Fruit fly (Drosophila melanogaster) whole organism, adult: ENCODE results near the gene CG45488.

Source experiments
- CG11617 ChIP-seq: fragments of 200-800 bp; sonication (Bioruptor generic); optimal IDR thresholded peaks from 2 replicates; lab custom pipeline; 2017; ENCODE audit warnings: mild to moderate bottlenecking, missing biosample characterization, missing genetic modification reagents, missing genetic modification characterization
- CG12768 ChIP-seq: fragments of 200-800 bp; sonication (Bioruptor generic); optimal IDR thresholded peaks from 2 replicates; lab custom pipeline; 2017; ENCODE audit warnings: missing biosample characterization, missing genetic modification characterization, mild to moderate bottlenecking, moderate library complexity, missing genetic modification reagents
- CG14711 ChIP-seq: fragments of 200-800 bp; sonication (Bioruptor generic); optimal IDR thresholded peaks from 2 replicates; lab custom pipeline; 2018; ENCODE audit warnings: missing biosample characterization, mild to moderate bottlenecking, missing genetic modification characterization, moderate library complexity
- CG1620 ChIP-seq: fragments of 200-800 bp; sonication (Bioruptor generic); optimal IDR thresholded peaks from 2 replicates; lab custom pipeline; 2016; ENCODE audit warnings: missing biosample characterization, missing genetic modification characterization
- CG33017 ChIP-seq: fragments of 200-800 bp; sonication (Bioruptor generic); optimal IDR thresholded peaks from 2 replicates; lab custom pipeline; 2018; ENCODE audit warnings: missing biosample characterization, mild to moderate bottlenecking, missing genetic modification characterization, moderate library complexity
- CG5204 ChIP-seq: fragments of 200-800 bp; sonication (Bioruptor generic); optimal IDR thresholded peaks from 2 replicates; lab custom pipeline; 2016; ENCODE audit warnings: missing biosample characterization, missing genetic modification characterization
- CG7045 ChIP-seq: fragments of 200-800 bp; sonication (Bioruptor generic); optimal IDR thresholded peaks from 2 replicates; lab custom pipeline; 2017; ENCODE audit warnings: missing biosample characterization, mild to moderate bottlenecking, missing genetic modification characterization
- CG7101 ChIP-seq: fragments of 200-800 bp; sonication (Bioruptor generic); optimal IDR thresholded peaks from 2 replicates; lab custom pipeline; 2018; ENCODE audit warnings: missing biosample characterization, mild to moderate bottlenecking, missing genetic modification characterization, moderate library complexity
- Clk ChIP-seq: fragments of 200-800 bp; sonication (Bioruptor generic); optimal IDR thresholded peaks from 2 replicates; lab custom pipeline; 2017; ENCODE audit warnings: missing biosample characterization, missing genetic modification characterization
- Crg-1 ChIP-seq: fragments of 200-800 bp; sonication (Bioruptor generic); optimal IDR thresholded peaks from 2 replicates; lab custom pipeline; 2016; ENCODE audit warnings: missing biosample characterization, missing genetic modification characterization
- Hr96 ChIP-seq: fragments of 200-800 bp; sonication (Bioruptor generic); optimal IDR thresholded peaks from 2 replicates; lab custom pipeline; 2016; ENCODE audit warnings: missing biosample characterization, missing genetic modification characterization
- Mnt ChIP-seq: fragments of 200-800 bp; sonication (Bioruptor generic); optimal IDR thresholded peaks from 2 replicates; lab custom pipeline; 2016; ENCODE audit warnings: missing biosample characterization, mild to moderate bottlenecking, missing genetic modification characterization
- bab1 ChIP-seq: fragments of 200-800 bp; sonication (Bioruptor generic); optimal IDR thresholded peaks from 3 replicates; lab custom pipeline; 2019; ENCODE audit warnings: missing biosample characterization, mild to moderate bottlenecking, missing genetic modification characterization, moderate library complexity
- cic ChIP-seq: fragments of 200-800 bp; sonication (Bioruptor generic); optimal IDR thresholded peaks from 2 replicates; lab custom pipeline; 2017; ENCODE audit warnings: missing biosample characterization, mild to moderate bottlenecking, missing genetic modification characterization, moderate library complexity
- cnc ChIP-seq, 2 experiments: fragments of >200 bp; optimal IDR thresholded peaks; 2 replicates each; lab custom pipeline; 2017
- kay ChIP-seq: fragments of 200-800 bp; sonication (Bioruptor generic); peaks from one replicate; lab custom pipeline; 2016; ENCODE audit warnings: missing biosample characterization, missing genetic modification characterization, borderline replicate concordance
- ovo ChIP-seq: fragments of 200-800 bp; sonication (Bioruptor generic); optimal IDR thresholded peaks from 2 replicates; lab custom pipeline; 2016; ENCODE audit warnings: missing biosample characterization, missing genetic modification characterization
- pad ChIP-seq: fragments of 200-800 bp; sonication (Bioruptor generic); optimal IDR thresholded peaks from 3 replicates; lab custom pipeline; 2017; ENCODE audit warnings: missing biosample characterization, missing genetic modification characterization, mild to moderate bottlenecking, moderate library complexity, missing genetic modification reagents
- tj ChIP-seq: fragments of 200-800 bp; sonication (Bioruptor generic); optimal IDR thresholded peaks from 3 replicates; lab custom pipeline; 2017; ENCODE audit warnings: missing biosample characterization, mild to moderate bottlenecking, missing genetic modification characterization, moderate library complexity
- toe ChIP-seq: fragments of 200-800 bp; sonication (Bioruptor generic); optimal IDR thresholded peaks from 2 replicates; lab custom pipeline; 2016; ENCODE audit warnings: missing biosample characterization, missing genetic modification characterization

Gene CG45488

DNA sequence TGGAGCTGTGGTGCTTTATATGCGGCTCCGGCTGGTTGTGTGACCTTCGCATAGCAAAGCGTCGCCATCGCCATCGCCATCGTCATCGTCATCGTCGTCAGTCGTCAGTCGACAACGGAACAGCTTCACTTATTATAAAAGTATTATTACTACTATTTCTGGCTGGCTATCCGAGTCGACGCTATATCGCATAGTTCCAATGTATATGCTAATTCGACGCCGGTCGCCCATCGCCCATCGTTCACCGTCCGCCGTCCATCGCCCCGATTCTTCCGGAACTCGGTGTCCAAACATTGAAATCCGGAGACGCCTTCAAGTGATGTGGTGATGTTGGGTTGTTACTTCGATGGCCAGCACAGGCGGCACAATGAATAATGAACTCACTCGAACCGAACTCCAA, 28.2 kb downstream of the CG45488 start:
- TF ChIP-seq CG12768: no peak
- TF ChIP-seq kay: no peak
- TF ChIP-seq cic (GFP tag; lab: Kevin White, UChicago): no peak
- no peak for TF ChIP-seq CG7045 (GFP tag; lab: Kevin White, UChicago)
- no peak for TF ChIP-seq toe (GFP tag; lab: Kevin White, UChicago)
- TF ChIP-seq CG11617 (GFP tag; lab: Kevin White, UChicago): no peak
- no peak for TF ChIP-seq CG1620 (GFP tag; lab: Kevin White, UChicago)
- no peak for TF ChIP-seq CG5204 (GFP tag; lab: Kevin White, UChicago)
- no peak for TF ChIP-seq Crg-1 (GFP tag; lab: Kevin White, UChicago)
- TF ChIP-seq bab1 (GFP tag; lab: Kevin White, UChicago): no peak
- TF ChIP-seq Hr96 (GFP tag; lab: Kevin White, UChicago): no peak
- TF ChIP-seq Clk: no peak

DNA sequence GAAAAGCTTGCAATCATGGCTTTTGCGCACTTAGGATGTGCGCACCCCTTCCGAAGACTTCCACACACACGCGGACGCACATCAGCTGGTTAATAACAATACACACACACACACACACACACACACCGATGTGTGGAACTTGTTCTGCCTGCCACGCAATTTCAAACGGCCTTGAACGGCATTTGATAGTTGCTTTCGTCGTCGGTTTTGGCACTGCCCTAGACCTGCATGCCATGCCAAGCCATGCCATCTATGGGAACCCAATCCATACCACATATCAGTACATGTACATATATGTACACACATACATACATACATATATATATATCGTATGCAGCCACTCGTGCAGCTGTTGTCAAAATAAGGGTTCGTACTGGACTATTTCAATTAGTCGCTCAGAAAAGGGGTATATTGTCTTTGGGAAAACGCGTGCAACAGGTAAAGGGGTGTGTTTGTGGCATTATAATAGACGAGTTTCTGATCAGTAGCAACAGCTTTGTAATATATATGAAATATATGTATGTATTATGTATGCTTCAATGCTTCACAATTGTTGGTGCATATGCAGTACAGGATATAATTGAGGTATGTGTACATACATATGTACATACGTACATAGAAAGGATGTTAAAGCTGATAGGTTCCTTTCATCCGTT, 30.1 kb downstream of the CG45488 start, which contains the start of gene amn:
TSS of gene amn (minus strand) at position 51 of the 656 bp plus-strand sequence.
- no peak for TF ChIP-seq kay
- no peak for TF ChIP-seq CG33017 (tag; lab: Kevin White, UChicago)
- no peak for TF ChIP-seq CG5204 (GFP tag; lab: Kevin White, UChicago)
- TF ChIP-seq CG7101: no peak
- no peak for TF ChIP-seq CG1620 (GFP tag; lab: Kevin White, UChicago)
- no peak for TF ChIP-seq CG11617 (GFP tag; lab: Kevin White, UChicago)
- TF ChIP-seq CG7045 (GFP tag; lab: Kevin White, UChicago): no peak
- TF ChIP-seq cic (GFP tag; lab: Kevin White, UChicago): no peak
- no peak for TF ChIP-seq pad (GFP tag; lab: Kevin White, UChicago)
- TF ChIP-seq cnc (optimal IDR thresholded peaks at IDR 0.05; lab: Kevin White, UChicago): no peak
- TF ChIP-seq tj (GFP tag; lab: Kevin White, UChicago): no peak
- no peak for TF ChIP-seq CG12768
- no peak for TF ChIP-seq Mnt
- TF ChIP-seq ovo: no peak
- TF ChIP-seq Hr96 (GFP tag; lab: Kevin White, UChicago): no peak
- no peak for TF ChIP-seq Crg-1 (GFP tag; lab: Kevin White, UChicago)
- no peak for TF ChIP-seq toe (GFP tag; lab: Kevin White, UChicago)
- no peak for TF ChIP-seq bab1 (GFP tag; lab: Kevin White, UChicago)
- TF ChIP-seq CG14711 (tag; lab: Kevin White, UChicago): no peak
- TF ChIP-seq Clk: no peak

DNA sequence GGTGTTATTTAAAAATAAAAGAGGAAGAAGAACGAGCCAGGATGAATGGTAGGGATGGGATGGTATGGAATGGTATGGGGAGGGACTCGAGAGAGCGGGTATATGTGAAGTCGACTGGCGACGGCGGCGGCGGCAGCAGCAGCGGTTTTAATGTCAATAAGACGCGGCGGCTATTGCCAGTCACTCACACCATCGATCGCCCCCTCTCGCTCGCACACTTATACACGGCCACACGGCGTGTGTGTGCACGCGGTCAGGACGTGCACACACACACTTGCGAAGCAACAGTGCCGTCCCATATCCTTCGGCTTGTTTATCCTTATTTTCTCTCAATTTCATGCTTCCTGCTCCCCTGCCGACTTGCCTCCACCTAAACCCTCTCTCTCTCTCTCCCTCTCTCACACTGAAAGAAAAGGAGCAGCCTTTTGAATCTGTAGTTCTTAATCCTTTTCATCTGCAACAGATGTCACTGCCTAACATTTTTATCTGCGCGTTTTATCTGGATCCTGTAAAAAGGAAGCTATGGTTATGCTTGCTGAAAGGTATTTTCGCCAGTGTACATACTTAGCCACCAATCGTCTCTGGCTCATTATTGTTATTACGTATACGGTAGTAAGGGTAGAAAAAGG, 31.0 kb downstream of the CG45488 start:
- TF ChIP-seq Crg-1 (GFP tag; lab: Kevin White, UChicago) (no peak), CG7101 (peak; percentile 43), CG11617 (GFP tag; lab: Kevin White, UChicago) (no peak), CG14711 (tag; lab: Kevin White, UChicago) (peak; percentile 12), Clk (no peak), cnc (optimal IDR thresholded peaks at IDR 0.05; lab: Kevin White, UChicago) (no peak), CG33017 (tag; lab: Kevin White, UChicago) (peak; percentile 15), tj (GFP tag; lab: Kevin White, UChicago) (no peak), toe (GFP tag; lab: Kevin White, UChicago) (peak; percentile 9), bab1 (GFP tag; lab: Kevin White, UChicago) (no peak), CG1620 (GFP tag; lab: Kevin White, UChicago) (no peak), CG5204 (GFP tag; lab: Kevin White, UChicago) (peak; percentile 48), Mnt (no peak), CG7045 (GFP tag; lab: Kevin White, UChicago) (peak; percentile 22), kay (no peak), ovo (no peak), cic (GFP tag; lab: Kevin White, UChicago) (no peak), Hr96 (GFP tag; lab: Kevin White, UChicago) (no peak), pad (GFP tag; lab: Kevin White, UChicago) (no peak), CG12768 (no peak)

DNA sequence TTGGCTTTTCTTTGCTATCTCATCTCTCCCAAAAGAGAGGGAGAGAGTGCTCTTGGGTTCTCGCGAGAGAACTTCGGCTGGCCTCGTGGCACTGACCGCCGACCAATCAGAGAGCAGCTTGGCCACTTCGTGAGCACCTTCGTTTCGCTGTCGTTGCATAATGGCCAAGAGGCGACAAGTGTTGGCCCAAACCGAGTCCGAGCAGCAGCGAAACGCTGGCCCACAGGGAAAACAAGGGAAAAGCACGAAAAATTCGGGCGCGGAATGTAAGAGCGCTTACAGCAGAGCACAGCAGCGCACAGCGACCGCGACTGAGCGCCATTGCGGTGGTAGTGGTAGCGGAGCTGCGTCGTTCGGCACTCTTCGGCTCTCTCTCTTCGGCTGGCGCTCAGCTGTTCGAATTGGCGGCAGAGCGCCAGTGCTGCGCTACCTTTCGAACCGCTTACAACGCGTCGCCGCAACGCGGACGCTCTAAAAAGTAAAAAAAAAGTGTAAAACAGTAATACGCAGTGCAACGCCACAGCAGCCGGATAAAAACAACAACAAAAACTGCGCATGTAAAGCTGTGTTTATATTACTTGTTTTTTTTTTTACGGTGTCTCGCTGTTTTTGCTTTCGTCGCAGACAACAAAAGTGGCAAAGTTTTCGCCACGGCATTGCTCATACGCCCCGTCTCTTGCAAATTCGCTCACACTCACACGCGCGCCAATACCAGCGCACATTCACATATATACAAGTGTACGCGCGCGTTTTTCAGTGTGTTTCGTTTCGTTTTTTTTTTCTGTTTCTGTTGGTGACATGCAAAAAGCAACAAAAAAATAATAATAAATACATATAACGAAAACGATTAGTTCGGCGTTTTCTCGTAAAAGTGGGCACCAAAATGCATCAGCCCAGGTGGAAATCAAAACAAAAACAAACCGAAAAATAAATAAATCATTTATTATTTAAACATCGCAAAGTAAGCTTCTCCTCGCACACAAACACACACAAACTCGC, 33.0 kb downstream of the CG45488 start:
- peak; percentile 30 for TF ChIP-seq pad (GFP tag; lab: Kevin White, UChicago)
- TF ChIP-seq Hr96 (GFP tag; lab: Kevin White, UChicago): peak; percentile 45
- TF ChIP-seq kay: peak; percentile 85
- no peak for TF ChIP-seq CG12768
- peak; percentile 76 for TF ChIP-seq CG11617 (GFP tag; lab: Kevin White, UChicago)
- TF ChIP-seq tj (GFP tag; lab: Kevin White, UChicago): peak; percentile 86
- no peak for TF ChIP-seq cic (GFP tag; lab: Kevin White, UChicago)
- TF ChIP-seq CG7045 (GFP tag; lab: Kevin White, UChicago): no peak
- TF ChIP-seq CG14711 (tag; lab: Kevin White, UChicago): no peak
- peak; percentile 16 for TF ChIP-seq Crg-1 (GFP tag; lab: Kevin White, UChicago)
- peak; percentile 66 for TF ChIP-seq ovo
- peak; percentile 3 for TF ChIP-seq CG1620 (GFP tag; lab: Kevin White, UChicago)
- no peak for TF ChIP-seq Clk
- peak; percentile 1 for TF ChIP-seq CG7101
- no peak for TF ChIP-seq cnc (optimal IDR thresholded peaks at IDR 0.05; lab: Kevin White, UChicago)
- peak; percentile 5 for TF ChIP-seq toe (GFP tag; lab: Kevin White, UChicago)
- peak; percentile 60 for TF ChIP-seq Mnt
